Worm (Caenorhabditis elegans) whole organism, L3 larva: ENCODE data around the gene F56D6.19.

Experiments
- ZK546.5 ChIP-seq: sonication (generic microtip); optimal IDR thresholded peaks from 2 replicates; lab custom pipeline; 2017; ENCODE audit warnings: missing biosample characterization, missing genetic modification characterization
- aly-2 ChIP-seq: fragments of 150-350 bp; optimal IDR thresholded peaks from 2 replicates; lab custom pipeline; 2014; ENCODE audit warnings: missing biosample characterization, missing genetic modification characterization
- ama-1 ChIP-seq: fragments of 150-350 bp; optimal IDR thresholded peaks from 2 replicates; lab custom pipeline; 2018
- ceh-16 ChIP-seq: sonication (generic microtip); optimal IDR thresholded peaks from 2 replicates; lab custom pipeline; 2017; ENCODE audit warnings: missing biosample characterization, missing genetic modification characterization
- egl-27 ChIP-seq: sonication (generic microtip); optimal IDR thresholded peaks from 4 replicates; lab custom pipeline; 2017; ENCODE audit warnings: missing biosample characterization, missing genetic modification reagents, missing genetic modification characterization
- jun-1 ChIP-seq: fragments of 150-350 bp; optimal IDR thresholded peaks from 2 replicates; lab custom pipeline; 2014; ENCODE audit warnings: missing biosample characterization, missing genetic modification reagents, missing genetic modification characterization
- nhr-25 ChIP-seq: sonication (generic microtip); optimal IDR thresholded peaks from 2 replicates; lab custom pipeline; 2017; ENCODE audit warnings: missing biosample characterization, missing genetic modification characterization
- nhr-76 ChIP-seq: fragments of 150-350 bp; sonication (generic microtip); optimal IDR thresholded peaks from 5 replicates; lab custom pipeline; 2014; ENCODE audit warnings: missing biosample characterization, missing genetic modification characterization
- tbx-2 ChIP-seq: sonication (generic microtip); optimal IDR thresholded peaks from 2 replicates; lab custom pipeline; 2016; ENCODE audit warnings: mild to moderate bottlenecking, missing genetic modification characterization, missing compliant biosample characterization
- zag-1 ChIP-seq: fragments of 150-350 bp; optimal IDR thresholded peaks from 2 replicates; lab custom pipeline; 2014; ENCODE audit warnings: missing biosample characterization, missing genetic modification characterization
- ztf-11 ChIP-seq: fragments of 150-350 bp; optimal IDR thresholded peaks from 2 replicates; lab custom pipeline; 2014; ENCODE audit warnings: missing biosample characterization, missing genetic modification characterization
- ztf-4 ChIP-seq: fragments of 150-350 bp; optimal IDR thresholded peaks from 2 replicates; lab custom pipeline; 2014; ENCODE audit warnings: missing biosample characterization, missing genetic modification characterization

ce11 chrIV:3926117-3926516 is 11.6 kb downstream of the F56D6.19 start, which contains the start of gene clec-68:
- TF ChIP-seq ceh-16 (tag; lab: Kevin White, UChicago) (no peak), aly-2 (tag; lab: Kevin White, UChicago) (no peak), egl-27 (no peak), ZK546.5 (tag; lab: Kevin White, UChicago) (no peak), ama-1 (no peak), ztf-4 (tag; lab: Kevin White, UChicago) (no peak), nhr-76 (tag; lab: Kevin White, UChicago) (no peak), nhr-25 (tag; lab: Kevin White, UChicago) (no peak), ztf-11 (tag; lab: Kevin White, UChicago) (no peak), tbx-2 (no peak), zag-1 (tag; lab: Kevin White, UChicago) (no peak), jun-1 (no peak)
